Fruit fly (Drosophila melanogaster): ENCODE results near the gene CG44303.

The CG44303 gene

dm6 chrX:6699255-6699885 lies 12.2 kb upstream of the CG44303 start, which contains the start of gene CG14441 (continued):
- TF ChIP-seq vri (GFP tag; optimal IDR thresholded peaks at IDR 0.05): peak; percentile 62
- TF ChIP-seq CG15336 (GFP tag; IDR thresholded peaks at IDR 0.05): peak; percentile 68
- peak; percentile 58 for TF ChIP-seq Sox14 (GFP tag; optimal IDR thresholded peaks at IDR 0.05)
- TF ChIP-seq Eip78C (GFP tag): peak; percentile 93
- no peak for TF ChIP-seq Sox15 (GFP tag; optimal IDR thresholded peaks at IDR 0.05)
- no peak for TF ChIP-seq Blimp-1 (GFP tag; optimal IDR thresholded peaks at IDR 0.05)
- TF ChIP-seq Hr4 (GFP tag; optimal IDR thresholded peaks at IDR 0.05): peak; percentile 37
- TF ChIP-seq Eip75B (GFP tag; optimal IDR thresholded peaks at IDR 0.05): peak; percentile 23
- TF ChIP-seq svp (GFP tag): peak; percentile 68

dm6 chrX:6698248-6698812 lies 11.1 kb upstream of the CG44303 start, which contains the start of gene CG14440:
Gene CG14440, minus strand, starts transcription at chrX:6698567.
- TF ChIP-seq CG11762 (GFP tag; optimal IDR thresholded peaks at IDR 0.05; ENCODE audit: insufficient read depth): no peak
- TF ChIP-seq Ets21C (GFP tag; optimal IDR thresholded peaks at IDR 0.05): no peak
- 0 out of 2 replicates have a peak, but pooled peaks have one; percentile 14 for TF ChIP-seq CG15336 (GFP tag; IDR thresholded peaks at IDR 0.05)
- no peak for TF ChIP-seq Sox15 (GFP tag; optimal IDR thresholded peaks at IDR 0.05)
- TF ChIP-seq fkh (GFP tag; optimal IDR thresholded peaks at IDR 0.05): peak; percentile 68
- peak; percentile 15 for TF ChIP-seq CG6808 (GFP tag; optimal IDR thresholded peaks at IDR 0.05)
- no peak for TF ChIP-seq CG11902 (GFP tag; optimal IDR thresholded peaks at IDR 0.05)
- no peak for TF ChIP-seq CG4318 (GFP tag; optimal IDR thresholded peaks at IDR 0.05)
- no peak for TF ChIP-seq OdsH (GFP tag; optimal IDR thresholded peaks at IDR 0.05)
- no peak for TF ChIP-seq CG10669 (GFP tag; optimal IDR thresholded peaks at IDR 0.05)
- TF ChIP-seq eg (GFP tag; IDR thresholded peaks at IDR 0.05): no peak
- TF ChIP-seq Gug (GFP tag; IDR thresholded peaks at IDR 0.05): no peak
- peak; percentile 40 for TF ChIP-seq CG1621 (tag; optimal IDR thresholded peaks at IDR 0.05)
- no peak for TF ChIP-seq Hr38 (GFP tag; optimal IDR thresholded peaks at IDR 0.05)
- TF ChIP-seq salr (GFP tag; optimal IDR thresholded peaks at IDR 0.05): no peak
- no peak for TF ChIP-seq fd85E (GFP tag; optimal IDR thresholded peaks at IDR 0.05)
- TF ChIP-seq vri (GFP tag; optimal IDR thresholded peaks at IDR 0.05): peak; percentile 30
- TF ChIP-seq CG8632 (GFP tag; optimal IDR thresholded peaks at IDR 0.05): no peak
- no peak for TF ChIP-seq topi (GFP tag; optimal IDR thresholded peaks at IDR 0.05)
- TF ChIP-seq CG34406 (GFP tag; optimal IDR thresholded peaks at IDR 0.05): no peak
- no peak for TF ChIP-seq Sox102F (GFP tag; optimal IDR thresholded peaks at IDR 0.05)
- no peak for TF ChIP-seq Hr39 (GFP tag; optimal IDR thresholded peaks at IDR 0.05)
- peak; percentile 4 to 45 for TF ChIP-seq ss (GFP tag; optimal IDR thresholded peaks at IDR 0.05)
- TF ChIP-seq Eip78C (GFP tag): peak; percentile 16
- TF ChIP-seq CG6854 (GFP tag; optimal IDR thresholded peaks at IDR 0.05): peak; percentile 35

dm6 chrX:6696467-6696866 lies 9.2 kb upstream of the CG44303 start:
- peak; percentile 35; the same call in 1 of the 2 replicates for TF ChIP-seq CG11294 (GFP tag; IDR thresholded peaks at IDR 0.05)
- TF ChIP-seq OdsH (GFP tag; optimal IDR thresholded peaks at IDR 0.05): peak; percentile 80
- TF ChIP-seq CG9139 (GFP tag; optimal IDR thresholded peaks at IDR 0.05): peak; percentile 61
- TF ChIP-seq vri (GFP tag; optimal IDR thresholded peaks at IDR 0.05): peak; percentile 71
- peak; percentile 85 for TF ChIP-seq Sox102F (GFP tag; optimal IDR thresholded peaks at IDR 0.05)
- no peak for TF ChIP-seq fkh (GFP tag; optimal IDR thresholded peaks at IDR 0.05)
- peak; percentile 25 to 33 for TF ChIP-seq salr (GFP tag; optimal IDR thresholded peaks at IDR 0.05)
- peak; percentile 95 for TF ChIP-seq Eip78C (GFP tag)
- TF ChIP-seq CG3032 (tag; optimal IDR thresholded peaks at IDR 0.05): peak; percentile 70
- peak; percentile 73 for TF ChIP-seq achi (GFP tag; optimal IDR thresholded peaks at IDR 0.05)
- no peak for TF ChIP-seq CG4318 (GFP tag; optimal IDR thresholded peaks at IDR 0.05)
- peak; percentile 78 for TF ChIP-seq CG6808 (GFP tag; optimal IDR thresholded peaks at IDR 0.05)
- TF ChIP-seq Gug (GFP tag; IDR thresholded peaks at IDR 0.05): peak; percentile 43; the same call in 1 of the 2 replicates
- peak; percentile 79 for TF ChIP-seq CG8632 (GFP tag; optimal IDR thresholded peaks at IDR 0.05)
- peak; percentile 82 for TF ChIP-seq topi (GFP tag; optimal IDR thresholded peaks at IDR 0.05)
- peak; percentile 14 for TF ChIP-seq fd85E (GFP tag; optimal IDR thresholded peaks at IDR 0.05)
- TF ChIP-seq CG6792 (GFP tag; optimal IDR thresholded peaks at IDR 0.05): peak; percentile 84
- TF ChIP-seq CG11902 (GFP tag; optimal IDR thresholded peaks at IDR 0.05): peak; percentile 41
- TF ChIP-seq Ets96B (tag; optimal IDR thresholded peaks at IDR 0.05): peak; percentile 64
- peak; percentile 70 for TF ChIP-seq CG10631 (GFP tag; optimal IDR thresholded peaks at IDR 0.05)
- peak; percentile 82 for TF ChIP-seq CG6163 (GFP tag; IDR thresholded peaks at IDR 0.05)
- TF ChIP-seq Lpt (GFP tag; optimal IDR thresholded peaks at IDR 0.05): peak; percentile 64
- TF ChIP-seq CG16779 (tag; optimal IDR thresholded peaks at IDR 0.05): peak; percentile 64
- TF ChIP-seq esn (GFP tag; optimal IDR thresholded peaks at IDR 0.05): peak; percentile 86
- peak; percentile 50 for TF ChIP-seq Sox15 (GFP tag; optimal IDR thresholded peaks at IDR 0.05)
- TF ChIP-seq fd59A (GFP tag; optimal IDR thresholded peaks at IDR 0.05): peak; percentile 68
- peak; percentile 76 for TF ChIP-seq Eip75B (GFP tag; optimal IDR thresholded peaks at IDR 0.05)
- TF ChIP-seq Met (GFP tag; optimal IDR thresholded peaks at IDR 0.05): peak; percentile 86
- peak; percentile 82 for TF ChIP-seq Smox (GFP tag; optimal IDR thresholded peaks at IDR 0.05)

Measured in whole organism, prepupa.